Fruit fly (Drosophila melanogaster): Measurements from ENCODE around the gene sstn.
A peak's percentile ranks its signal among the peaks of the same experiment; 100 is the strongest.

The sstn gene

dm6 chr3L:15089887-15090679 lies 4.4 kb downstream of the sstn start (continued):
- TF ChIP-seq CG1792 (GFP tag; optimal IDR thresholded peaks at IDR 0.05) (no peak), CTCF (GFP tag; optimal IDR thresholded peaks at IDR 0.05) (no peak), CG12104 (GFP tag; optimal IDR thresholded peaks at IDR 0.05) (no peak), yki (optimal IDR thresholded peaks at IDR 0.05) (peak; percentile 5), CG8388 (GFP tag; optimal IDR thresholded peaks at IDR 0.05) (no peak), CG11085 (GFP tag; IDR thresholded peaks at IDR 0.05) (no peak), CG3163 (GFP tag; optimal IDR thresholded peaks at IDR 0.05) (peak; percentile 13), CG11695 (GFP tag; IDR thresholded peaks at IDR 0.05) (no peak), CG34422 (GFP tag; IDR thresholded peaks at IDR 0.05) (no peak), crol (GFP tag; IDR thresholded peaks at IDR 0.05) (no peak), bigmax (GFP tag; optimal IDR thresholded peaks at IDR 0.05) (peak; percentile 71), slou (GFP tag; optimal IDR thresholded peaks at IDR 0.05) (no peak), CG13424 (tag; optimal IDR thresholded peaks at IDR 0.05) (no peak), Opbp (GFP tag; IDR thresholded peaks at IDR 0.05; ENCODE audit: partially characterized antibody) (peak; percentile 37; the same call in 1 of the 3 replicates), phol (tag; optimal IDR thresholded peaks at IDR 0.05) (no peak), CG7271 (tag; optimal IDR thresholded peaks at IDR 0.05) (no peak), pfk (GFP tag; optimal IDR thresholded peaks at IDR 0.05) (no peak), gcm2 (GFP tag; optimal IDR thresholded peaks at IDR 0.05) (no peak), h (optimal IDR thresholded peaks at IDR 0.05) (no peak), Hsf (GFP tag; optimal IDR thresholded peaks at IDR 0.05) (no peak), CG14667 (GFP tag; IDR thresholded peaks at IDR 0.05) (no peak), Doc2 (GFP tag; IDR thresholded peaks at IDR 0.05) (no peak), Ravus (GFP tag; IDR thresholded peaks at IDR 0.05) (no peak), CG6683 (GFP tag; optimal IDR thresholded peaks at IDR 0.05) (no peak), Kr (GFP tag; optimal IDR thresholded peaks at IDR 0.05) (no peak), Six4 (GFP tag; optimal IDR thresholded peaks at IDR 0.05) (no peak), CG13775 (GFP tag; optimal IDR thresholded peaks at IDR 0.05) (no peak), PHDP (tag; optimal IDR thresholded peaks at IDR 0.05) (no peak), cg (GFP tag; optimal IDR thresholded peaks at IDR 0.05) (no peak), CG4820 (GFP tag; optimal IDR thresholded peaks at IDR 0.05) (no peak), Dll (GFP tag; IDR thresholded peaks at IDR 0.05; ENCODE audit: partially characterized antibody) (no peak), eve (GFP tag; optimal IDR thresholded peaks at IDR 0.05) (no peak), BtbVII (GFP tag; optimal IDR thresholded peaks at IDR 0.05) (no peak), CG2678 (tag; optimal IDR thresholded peaks at IDR 0.05) (no peak), bowl (GFP tag; IDR thresholded peaks at IDR 0.05) (no peak), Poxn (GFP tag; IDR thresholded peaks at IDR 0.05) (no peak), HLHmδ (GFP tag; optimal IDR thresholded peaks at IDR 0.05) (no peak)

DNA sequence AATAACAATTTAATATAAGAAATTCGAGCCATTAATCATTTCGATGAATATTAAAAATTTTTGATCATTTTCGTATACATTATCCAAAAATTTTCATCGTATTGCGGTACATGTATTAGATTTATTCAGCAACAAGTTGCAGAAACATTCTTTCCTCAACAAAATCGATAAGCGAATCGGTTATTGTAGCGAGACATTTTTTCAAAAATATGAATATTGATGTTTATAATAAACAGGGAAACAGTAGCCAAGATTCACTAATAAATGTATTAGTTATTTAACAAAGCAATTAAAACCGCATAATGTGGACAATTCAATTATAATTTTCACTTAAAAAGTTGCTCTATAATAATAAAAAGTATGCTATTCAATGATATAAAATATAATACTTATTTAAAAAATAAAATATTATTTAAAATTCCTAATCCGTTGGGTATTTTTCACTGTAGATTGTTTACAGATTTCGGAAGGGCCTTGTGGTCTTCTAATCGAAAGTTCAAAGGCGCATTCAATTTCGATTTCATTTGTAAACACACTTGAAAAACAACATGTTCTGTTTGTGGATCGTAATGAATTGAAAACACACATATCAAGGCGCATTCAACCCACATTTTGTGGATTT lies 5.3 kb downstream of the sstn start:
- TF ChIP-seq grau (tag; optimal IDR thresholded peaks at IDR 0.05), result peak; percentile 61
- peak; percentile 17 for TF ChIP-seq CG7556 (GFP tag; optimal IDR thresholded peaks at IDR 0.05)
- no peak for TF ChIP-seq Atf-2 (GFP tag; optimal IDR thresholded peaks at IDR 0.05)
- no peak for TF ChIP-seq Six4 (GFP tag; optimal IDR thresholded peaks at IDR 0.05)
- TF ChIP-seq CG3847 (GFP tag; IDR thresholded peaks at IDR 0.05), result no peak
- peak; percentile 5 for TF ChIP-seq Oli (tag; optimal IDR thresholded peaks at IDR 0.05)
- peak in 1 of 2 experiments; percentile 15 for TF ChIP-seq Eip74EF (GFP tag; optimal IDR thresholded peaks at IDR 0.05)
- peak; percentile 40 for TF ChIP-seq unpg (GFP tag; optimal IDR thresholded peaks at IDR 0.05)
- TF ChIP-seq gem (tag; optimal IDR thresholded peaks at IDR 0.05), result peak; percentile 62
- TF ChIP-seq YL-1 (GFP tag; optimal IDR thresholded peaks at IDR 0.05), result no peak
- no peak; the same call in 1 of the 2 replicates for TF ChIP-seq onecut (GFP tag; IDR thresholded peaks at IDR 0.05)
- TF ChIP-seq CG7839 (tag; optimal IDR thresholded peaks at IDR 0.05), result peak; percentile 57
- peak; percentile 36 for TF ChIP-seq Dek (tag; optimal IDR thresholded peaks at IDR 0.05)
- peak; percentile 27 for TF ChIP-seq CG10979 (tag; optimal IDR thresholded peaks at IDR 0.05)
- peak; percentile 63 for TF ChIP-seq CG2712 (tag; optimal IDR thresholded peaks at IDR 0.05)
- TF ChIP-seq mld (GFP tag; IDR thresholded peaks at IDR 0.05; ENCODE audit: partially characterized antibody), result no peak
